Fruit fly (Drosophila melanogaster) whole organism, embryonic: ENCODE data around the gene CG13457.

Experiments used
- Asciz ChIP-seq: fragments of 200-800 bp; sonication (Bioruptor generic); optimal IDR thresholded peaks from 2 replicates; lab custom pipeline; 2017; ENCODE audit warnings: missing biosample characterization, mild to moderate bottlenecking, missing genetic modification characterization, missing genetic modification reagents
- B-H2 ChIP-seq: fragments of 200-800 bp; sonication (Bioruptor generic); optimal IDR thresholded peaks from 2 replicates; lab custom pipeline; 2018; ENCODE audit warnings: missing biosample characterization, mild to moderate bottlenecking, missing genetic modification characterization
- CG10147 ChIP-seq: fragments of 200-800 bp; sonication (Bioruptor generic); optimal IDR thresholded peaks from 2 replicates; lab custom pipeline; 2019; ENCODE audit warnings: missing biosample characterization, mild to moderate bottlenecking, missing genetic modification characterization, moderate library complexity
- CG10267 ChIP-seq: fragments of 200-800 bp; sonication (Bioruptor generic); optimal IDR thresholded peaks from 2 replicates; lab custom pipeline; 2018; ENCODE audit warnings: missing biosample characterization, mild to moderate bottlenecking, missing genetic modification characterization, moderate library complexity
- CG10366 ChIP-seq: fragments of 200-800 bp; sonication (Bioruptor generic); IDR thresholded peaks from 2 replicates; pipeline ENCODE4 v1.3.6; 2022; ENCODE audit warnings: missing biosample characterization, missing genetic modification characterization
- CG12769 ChIP-seq: fragments of 200-800 bp; sonication (Bioruptor generic); optimal IDR thresholded peaks from 2 replicates; lab custom pipeline; 2019; ENCODE audit warnings: missing biosample characterization, mild to moderate bottlenecking, missing genetic modification characterization, moderate library complexity
- CG13287 ChIP-seq: fragments of 200-800 bp; sonication (Bioruptor generic); IDR thresholded peaks from 2 replicates; pipeline ENCODE4 v1.3.6; 2022; ENCODE audit warnings: missing biosample characterization, missing genetic modification characterization; ENCODE audit not compliant: partially characterized antibody
- CG15479 ChIP-seq: fragments of 200-800 bp; sonication (Bioruptor generic); optimal IDR thresholded peaks from 3 replicates; lab custom pipeline; 2019; ENCODE audit warnings: missing biosample characterization, mild to moderate bottlenecking, missing genetic modification characterization, moderate library complexity
- CG15601 ChIP-seq: fragments of 200-800 bp; sonication (Bioruptor generic); optimal IDR thresholded peaks from 3 replicates; lab custom pipeline; 2019; ENCODE audit warnings: missing biosample characterization, mild to moderate bottlenecking, missing genetic modification characterization, moderate library complexity
- CG1603 ChIP-seq: fragments of 200-800 bp; sonication (Bioruptor generic); optimal IDR thresholded peaks from 2 replicates; lab custom pipeline; 2019; ENCODE audit warnings: missing biosample characterization, mild to moderate bottlenecking, missing genetic modification characterization, moderate library complexity
- CG16813 ChIP-seq: fragments of 200-800 bp; sonication (Bioruptor generic); IDR thresholded peaks from 3 replicates; pipeline ENCODE4 v1.3.6; 2022; ENCODE audit warnings: missing biosample characterization, missing genetic modification characterization; ENCODE audit not compliant: partially characterized antibody
- CG17361 ChIP-seq: fragments of 200-800 bp; sonication (Bioruptor generic); IDR thresholded peaks from 3 replicates; pipeline ENCODE4 v1.3.6; 2022; ENCODE audit warnings: missing biosample characterization, missing genetic modification characterization
- CG18262 ChIP-seq: fragments of 200-800 bp; optimal IDR thresholded peaks from 3 replicates; lab custom pipeline; 2019; ENCODE audit warnings: missing biosample characterization, mild to moderate bottlenecking, missing genetic modification characterization, moderate library complexity
- CG2120 ChIP-seq: fragments of 200-800 bp; sonication (Bioruptor generic); optimal IDR thresholded peaks from 3 replicates; lab custom pipeline; 2016; ENCODE audit warnings: missing biosample characterization, missing genetic modification characterization
- CG32767 ChIP-seq: fragments of 200-800 bp; sonication (Bioruptor generic); IDR thresholded peaks from 2 replicates; pipeline ENCODE4 v1.3.6; 2022; ENCODE audit warnings: missing biosample characterization, missing genetic modification characterization
- CG3726 ChIP-seq: fragments of 200-800 bp; sonication (Bioruptor generic); IDR thresholded peaks from 3 replicates; pipeline ENCODE4, ENCODE4 v1.3.6; 2022; ENCODE audit warnings: missing biosample characterization, missing genetic modification characterization
- CG4617 ChIP-seq: fragments of 200-800 bp; sonication (Bioruptor generic); optimal IDR thresholded peaks from 3 replicates; lab custom pipeline; 2016; ENCODE audit warnings: missing biosample characterization, missing genetic modification characterization, borderline replicate concordance
- CG4730 ChIP-seq: fragments of 200-800 bp; sonication (Bioruptor generic); IDR thresholded peaks from 2 replicates; pipeline ENCODE4 v1.3.6; 2022; ENCODE audit warnings: missing biosample characterization, missing genetic modification characterization
- CG6791 ChIP-seq: fragments of 200-800 bp; sonication (Bioruptor generic); IDR thresholded peaks from 3 replicates; pipeline ENCODE4 v1.3.6; 2022; ENCODE audit warnings: missing biosample characterization, missing genetic modification characterization; ENCODE audit not compliant: partially characterized antibody
- CG8290 ChIP-seq, 3 experiments: fragments of 200-800 bp; sonication (Bioruptor generic); optimal IDR thresholded peaks; 2 replicates each; lab custom pipeline; 2016 to 2019; ENCODE audit warnings: missing biosample characterization in 3 of 3, missing genetic modification characterization in 3 of 3, mild to moderate bottlenecking in 2 of 3, moderate library complexity in 1 of 3
- CG8765 ChIP-seq: fragments of 200-800 bp; sonication (Bioruptor generic); IDR thresholded peaks from 2 replicates; pipeline ENCODE4 v1.3.6; 2022; ENCODE audit warnings: missing biosample characterization, missing genetic modification characterization
- CG8924 ChIP-seq: fragments of 200-800 bp; optimal IDR thresholded peaks from 3 replicates; lab custom pipeline; 2019; ENCODE audit warnings: missing biosample characterization, mild to moderate bottlenecking, missing genetic modification characterization, moderate library complexity
- CG9797 ChIP-seq: fragments of 200-800 bp; sonication (Bioruptor generic); optimal IDR thresholded peaks from 3 replicates; lab custom pipeline; 2018; ENCODE audit warnings: missing biosample characterization, mild to moderate bottlenecking, missing genetic modification characterization
- CTCF ChIP-seq: fragments of 200-800 bp; sonication (Bioruptor generic); optimal IDR thresholded peaks from 2 replicates; lab custom pipeline; 2017; ENCODE audit warnings: missing biosample characterization, mild to moderate bottlenecking, missing genetic modification characterization, moderate library complexity
- Dek ChIP-seq: fragments of 200-800 bp; sonication (Bioruptor generic); optimal IDR thresholded peaks from 3 replicates; lab custom pipeline; 2019; ENCODE audit warnings: missing biosample characterization, mild to moderate bottlenecking, missing genetic modification characterization, moderate library complexity
- E2f2 ChIP-seq: fragments of 200-800 bp; sonication (Bioruptor generic); IDR thresholded peaks from 2 replicates; pipeline ENCODE4 v1.3.6; 2022; ENCODE audit warnings: missing biosample characterization, missing genetic modification characterization
- Ets97D ChIP-seq: fragments of 200-800 bp; sonication (Bioruptor generic); optimal IDR thresholded peaks from 3 replicates; lab custom pipeline; 2016; ENCODE audit warnings: missing biosample characterization, missing genetic modification characterization
- GATAe ChIP-seq: fragments of 200-800 bp; sonication (Bioruptor generic); conservative IDR thresholded peaks from 2 replicates; pipeline ENCODE4 v1.3.6; 2022; ENCODE audit warnings: missing biosample characterization, missing genetic modification characterization
- Hr39 ChIP-seq: fragments of >200 bp; optimal IDR thresholded peaks from 2 replicates; lab custom pipeline; 2017
- Meics ChIP-seq: fragments of 200-800 bp; sonication (Bioruptor generic); optimal IDR thresholded peaks from 2 replicates; lab custom pipeline; 2017; ENCODE audit warnings: missing biosample characterization, mild to moderate bottlenecking, missing genetic modification characterization
- Opbp ChIP-seq: fragments of 200-800 bp; sonication (Bioruptor generic); IDR thresholded peaks from 3 replicates; pipeline ENCODE4 v1.3.6; 2022; ENCODE audit warnings: missing biosample characterization, missing genetic modification characterization; ENCODE audit not compliant: partially characterized antibody
- Rfx ChIP-seq: fragments of 200-800 bp; sonication (Bioruptor generic); IDR thresholded peaks from 2 replicates; pipeline ENCODE4 v1.3.6; 2022; ENCODE audit warnings: missing biosample characterization, missing genetic modification characterization
- Xbp1 ChIP-seq: fragments of 200-800 bp; sonication (Bioruptor generic); optimal IDR thresholded peaks from 3 replicates; lab custom pipeline; 2016; ENCODE audit warnings: missing biosample characterization, mild to moderate bottlenecking, missing genetic modification characterization
- ci ChIP-seq: fragments of 200-800 bp; sonication (Bioruptor generic); IDR thresholded peaks from 3 replicates; pipeline ENCODE4 v1.3.6; 2022; ENCODE audit warnings: missing biosample characterization, missing genetic modification characterization
- disco-r ChIP-seq: fragments of 200-800 bp; sonication (Bioruptor generic); optimal IDR thresholded peaks from 2 replicates; lab custom pipeline; 2016; ENCODE audit warnings: missing biosample characterization, missing genetic modification characterization
- dpn ChIP-seq, 2 experiments: fragments of 200-800 bp; sonication (Bioruptor generic); optimal IDR thresholded peaks; 3 replicates each; lab custom pipeline; 2016; ENCODE audit warnings: missing biosample characterization in 2 of 2, missing genetic modification characterization in 2 of 2
- klu ChIP-seq: fragments of 200-800 bp; sonication (Bioruptor generic); IDR thresholded peaks from 2 replicates; pipeline ENCODE4 v1.3.6; 2022; ENCODE audit warnings: missing biosample characterization, missing genetic modification characterization
- lab ChIP-seq: fragments of 200-800 bp; sonication (Bioruptor generic); optimal IDR thresholded peaks from 3 replicates; lab custom pipeline; 2017; ENCODE audit warnings: missing biosample characterization, missing genetic modification characterization, mild to moderate bottlenecking, moderate library complexity, missing genetic modification reagents
- nerfin-1 ChIP-seq: fragments of 200-800 bp; sonication (Bioruptor generic); optimal IDR thresholded peaks from 3 replicates; lab custom pipeline; 2019; ENCODE audit warnings: missing biosample characterization, mild to moderate bottlenecking, missing genetic modification characterization, moderate library complexity
- nom ChIP-seq: fragments of 200-800 bp; sonication (Bioruptor generic); optimal IDR thresholded peaks from 2 replicates; lab custom pipeline; 2017; ENCODE audit warnings: missing biosample characterization, missing genetic modification characterization, mild to moderate bottlenecking, moderate library complexity, missing genetic modification reagents
- pfk ChIP-seq: fragments of 200-800 bp; sonication (Bioruptor generic); optimal IDR thresholded peaks from 2 replicates; lab custom pipeline; 2018; ENCODE audit warnings: missing biosample characterization, mild to moderate bottlenecking, missing genetic modification characterization, moderate library complexity
- phol ChIP-seq: fragments of 200-800 bp; sonication (Bioruptor generic); optimal IDR thresholded peaks from 3 replicates; lab custom pipeline; 2018; ENCODE audit warnings: missing biosample characterization, mild to moderate bottlenecking, missing genetic modification characterization, moderate library complexity
- sna ChIP-seq: fragments of 200-800 bp; sonication (Bioruptor generic); IDR thresholded peaks from 2 replicates; pipeline ENCODE4 v1.3.6; 2022; ENCODE audit warnings: missing biosample characterization, missing genetic modification characterization; ENCODE audit not compliant: partially characterized antibody
- sug ChIP-seq: fragments of 200-800 bp; optimal IDR thresholded peaks from 2 replicates; lab custom pipeline; 2019; ENCODE audit warnings: missing biosample characterization, mild to moderate bottlenecking, missing genetic modification characterization, moderate library complexity
- wor ChIP-seq: fragments of 200-800 bp; sonication (Bioruptor generic); IDR thresholded peaks from 2 replicates; pipeline ENCODE4 v1.3.6; 2022; ENCODE audit warnings: missing biosample characterization, missing genetic modification characterization

The CG13457 gene

dm6 chr3L:15146643-15147187, 15.5 kb upstream of the CG13457 start, which contains the start of gene FucTA (continued):
- TF ChIP-seq sna (no peak), CG15479 (GFP tag; lab: Kevin White, UChicago) (peak; percentile 12), klu (no peak), CG10267 (tag; lab: Kevin White, UChicago) (no peak), CG16813 (GFP tag; lab: Robert Waterston, UW) (no peak)

- TF ChIP-seq sug (peak; percentile 92), CG10147 (peak; percentile 42), CG8290 (GFP tag; optimal IDR thresholded peaks at IDR 0.05; lab: Kevin White, UChicago) (peak; percentile 8), CG8290 (tag; optimal IDR thresholded peaks at IDR 0.05; lab: Kevin White, UChicago) (peak in 1 of 2 experiments; percentile 33), lab (no peak), CG32767 (GFP tag; lab: Robert Waterston, UW) (peak; percentile 61; the same call in 1 of the 2 replicates), Xbp1 (GFP tag; lab: Kevin White, UChicago) (peak; percentile 17), CG8924 (tag; lab: Kevin White, UChicago) (peak; percentile 51), Opbp (GFP tag; lab: Robert Waterston, UW) (0 out of 3 replicates have a peak, but pooled peaks have one; percentile 14), CG13287 (peak; percentile 47), CTCF (GFP tag; lab: Kevin White, UChicago) (peak; percentile 68), pfk (GFP tag; lab: Kevin White, UChicago) (peak; percentile 96), CG1603 (peak; percentile 89), CG15601 (tag; lab: Kevin White, UChicago) (peak; percentile 60), CG12769 (tag; lab: Kevin White, UChicago) (peak; percentile 35), CG4730 (no peak), CG17361 (GFP tag; lab: Robert Waterston, UW) (peak; percentile 47; the same call in 1 of the 3 replicates), ci (GFP tag; lab: Robert Waterston, UW) (no peak), Asciz (GFP tag; lab: Kevin White, UChicago) (no peak), phol (tag; lab: Kevin White, UChicago) (peak; percentile 63), E2f2 (GFP tag; lab: Robert Waterston, UW) (peak; percentile 52), disco-r (no peak), dpn (GFP tag; optimal IDR thresholded peaks at IDR 0.05; lab: Kevin White, UChicago) (peak in 1 of 2 experiments; percentile 18), CG10366 (GFP tag; lab: Robert Waterston, UW) (no peak), CG6791 (0 out of 3 replicates have a peak, but pooled peaks have one; percentile 9), CG9797 (GFP tag; lab: Kevin White, UChicago) (peak; percentile 88), B-H2 (no peak), GATAe (peak; percentile 36; the same call in 1 of the 2 replicates), CG3726 (GFP tag; lab: Robert Waterston, UW) (no peak), Rfx (GFP tag; lab: Robert Waterston, UW) (peak; percentile 7; the same call in 1 of the 2 replicates), CG4617 (GFP tag; lab: Kevin White, UChicago) (peak; percentile 49), Hr39 (no peak), wor (GFP tag; lab: Robert Waterston, UW) (no peak), Dek (tag; lab: Kevin White, UChicago) (peak; percentile 1), CG2120 (GFP tag; lab: Kevin White, UChicago) (peak; percentile 7), nerfin-1 (tag; lab: Kevin White, UChicago) (peak; percentile 3), nom (peak; percentile 17), Meics (peak; percentile 25), Ets97D (GFP tag; lab: Kevin White, UChicago) (peak; percentile 58), CG8765 (GFP tag; lab: Robert Waterston, UW) (no peak), CG18262 (tag; lab: Kevin White, UChicago) (peak; percentile 22)
These were observed 12.7 kb upstream of the CG13457 start, which contains the start of the genes CG32147 and Pex3 for dm6 chr3L:15143638-15144600. CG32147 (minus strand) TSS chr3L:15144059. Pex3 (plus strand) TSS chr3L:15144355.
